Worm (Caenorhabditis elegans) whole organism, mixed stage, embryonic: ENCODE results near the gene cic-1.

Experiments
- blmp-1 ChIP-seq: fragments of 150-350 bp; optimal IDR thresholded peaks from 2 replicates; lab custom pipeline; 2014; ENCODE audit warnings: missing biosample characterization, missing genetic modification characterization
- ceh-43 ChIP-seq: fragments of 200-800 bp; sonication (Bioruptor generic); optimal IDR thresholded peaks from 2 replicates; lab custom pipeline; 2018; ENCODE audit warnings: mild to moderate bottlenecking, missing genetic modification characterization, moderate library complexity, missing compliant biosample characterization
- ces-1 ChIP-seq: fragments of 150-350 bp; optimal IDR thresholded peaks from 2 replicates; lab custom pipeline; 2014; ENCODE audit warnings: missing biosample characterization, missing genetic modification reagents, missing genetic modification characterization
- elt-3 ChIP-seq: fragments of 150-350 bp; optimal IDR thresholded peaks from 2 replicates; lab custom pipeline; 2014; ENCODE audit warnings: missing biosample characterization, missing genetic modification characterization
- flh-1 ChIP-seq: fragments of 200-800 bp; sonication (Bioruptor generic); optimal IDR thresholded peaks from 2 replicates; lab custom pipeline; 2018; ENCODE audit warnings: mild to moderate bottlenecking, missing genetic modification characterization, moderate library complexity, missing compliant biosample characterization
- lin-13 ChIP-seq: fragments of 150-350 bp; optimal IDR thresholded peaks from 2 replicates; lab custom pipeline; 2014; ENCODE audit warnings: missing biosample characterization, missing genetic modification characterization
- mep-1 ChIP-seq: fragments of 150-350 bp; optimal IDR thresholded peaks from 2 replicates; lab custom pipeline; 2017; ENCODE audit warnings: missing biosample characterization, missing genetic modification reagents, missing genetic modification characterization, inconsistent platforms
- nhr-12 ChIP-seq: fragments of 150-350 bp; optimal IDR thresholded peaks from 2 replicates; lab custom pipeline; 2014; ENCODE audit warnings: missing biosample characterization, missing genetic modification characterization
- nhr-2 ChIP-seq: fragments of 150-350 bp; optimal IDR thresholded peaks from 2 replicates; lab custom pipeline; 2014; ENCODE audit warnings: missing biosample characterization, missing genetic modification characterization
- nhr-237 ChIP-seq: fragments of 150-350 bp; optimal IDR thresholded peaks from 2 replicates; lab custom pipeline; 2014; ENCODE audit warnings: missing biosample characterization, missing genetic modification characterization
- nhr-76 ChIP-seq: sonication (generic microtip); optimal IDR thresholded peaks from 2 replicates; lab custom pipeline; 2017; ENCODE audit warnings: missing biosample characterization, missing genetic modification characterization
- pha-4 ChIP-seq: fragments of 150-350 bp; optimal IDR thresholded peaks from 2 replicates; lab custom pipeline; 2018; ENCODE audit warnings: missing biosample characterization, missing genetic modification reagents, missing genetic modification characterization

ce11 chrIII:2368424-2368823 lies 32.6 kb downstream of the cic-1 start, which contains the start of gene H04J21.4:
- TF ChIP-seq nhr-237 (tag; lab: Kevin White, UChicago) (no peak), elt-3 (tag; lab: Kevin White, UChicago) (no peak), lin-13 (no peak), nhr-76 (tag; lab: Kevin White, UChicago) (no peak), nhr-12 (tag; lab: Kevin White, UChicago) (no peak), flh-1 (GFP tag; lab: Kevin White, UChicago) (no peak), ces-1 (GFP tag; lab: Kevin White, UChicago) (no peak), blmp-1 (tag; lab: Kevin White, UChicago) (no peak), pha-4 (tag; lab: Kevin White, UChicago) (no peak), mep-1 (no peak), nhr-2 (tag; lab: Kevin White, UChicago) (no peak), ceh-43 (GFP tag; lab: Kevin White, UChicago) (no peak)
